Fruit fly (Drosophila melanogaster): ENCODE data around the gene MAGE.

The MAGE gene

dm6 chr3R:7162356-7163289 is 7.6 kb upstream of the MAGE start, which contains the start of gene sas:
Gene sas (plus strand): TSS chr3R:7162808.
- no peak for TF ChIP-seq insv (optimal IDR thresholded peaks at IDR 0.05)
- no peak for TF ChIP-seq h (optimal IDR thresholded peaks at IDR 0.05)
- TF ChIP-seq ttk (optimal IDR thresholded peaks at IDR 0.05): no peak
- TF ChIP-seq psq (optimal IDR thresholded peaks at IDR 0.05): no peak
- no peak for TF ChIP-seq Sin3A (optimal IDR thresholded peaks at IDR 0.05)
- TF ChIP-seq Myc (optimal IDR thresholded peaks at IDR 0.05): no peak

dm6 chr3R:7159615-7160014 is 4.6 kb upstream of the MAGE start:
- no peak for TF ChIP-seq ttk (optimal IDR thresholded peaks at IDR 0.05)
- TF ChIP-seq insv (optimal IDR thresholded peaks at IDR 0.05): no peak
- no peak for TF ChIP-seq psq (optimal IDR thresholded peaks at IDR 0.05)
- no peak for TF ChIP-seq h (optimal IDR thresholded peaks at IDR 0.05)
- TF ChIP-seq Myc (optimal IDR thresholded peaks at IDR 0.05): no peak
- TF ChIP-seq Sin3A (optimal IDR thresholded peaks at IDR 0.05): no peak

- no peak for TF ChIP-seq h (optimal IDR thresholded peaks at IDR 0.05)
- TF ChIP-seq psq (optimal IDR thresholded peaks at IDR 0.05): no peak
- TF ChIP-seq Sin3A (optimal IDR thresholded peaks at IDR 0.05): no peak
- TF ChIP-seq insv (optimal IDR thresholded peaks at IDR 0.05): no peak
- TF ChIP-seq ttk (optimal IDR thresholded peaks at IDR 0.05): no peak
- TF ChIP-seq Myc (optimal IDR thresholded peaks at IDR 0.05): no peak
Measured at dm6 chr3R:7157102-7157501, 2.1 kb upstream of the MAGE start.

dm6 chr3R:7150544-7151406 is 4.2 kb downstream of the MAGE start, which contains the start of the genes gfzf and Sas-4:
Gene gfzf (minus strand): TSS chr3R:7150968.
Gene Sas-4 (plus strand): TSS chr3R:7151367.
- no peak for TF ChIP-seq psq (optimal IDR thresholded peaks at IDR 0.05)

- TF ChIP-seq Sin3A (optimal IDR thresholded peaks at IDR 0.05): no peak
- no peak for TF ChIP-seq Myc (optimal IDR thresholded peaks at IDR 0.05)
- TF ChIP-seq ttk (optimal IDR thresholded peaks at IDR 0.05): no peak
- TF ChIP-seq insv (optimal IDR thresholded peaks at IDR 0.05): no peak
- TF ChIP-seq psq (optimal IDR thresholded peaks at IDR 0.05): no peak
- TF ChIP-seq h (optimal IDR thresholded peaks at IDR 0.05): no peak
Measured at dm6 chr3R:7144245-7144904, 10.6 kb downstream of the MAGE start, which contains the start of the genes CG14610 and CG2656. Gene CG14610 (minus strand): TSS chr3R:7144295. Gene CG2656 (plus strand): TSS chr3R:7144724.

- no peak for TF ChIP-seq insv (optimal IDR thresholded peaks at IDR 0.05)
Measured at dm6 chr3R:7142580-7142979, 12.4 kb downstream of the MAGE start.

- TF ChIP-seq psq (optimal IDR thresholded peaks at IDR 0.05) (no peak), h (optimal IDR thresholded peaks at IDR 0.05) (no peak), ttk (optimal IDR thresholded peaks at IDR 0.05) (no peak), Myc (optimal IDR thresholded peaks at IDR 0.05) (no peak), insv (optimal IDR thresholded peaks at IDR 0.05) (no peak), Sin3A (optimal IDR thresholded peaks at IDR 0.05) (no peak)
Measured at dm6 chr3R:7139188-7140038, 15.6 kb downstream of the MAGE start.

- TF ChIP-seq psq (optimal IDR thresholded peaks at IDR 0.05): no peak
- TF ChIP-seq Myc (optimal IDR thresholded peaks at IDR 0.05): no peak
- TF ChIP-seq Sin3A (optimal IDR thresholded peaks at IDR 0.05): no peak
- TF ChIP-seq ttk (optimal IDR thresholded peaks at IDR 0.05): no peak
- TF ChIP-seq h (optimal IDR thresholded peaks at IDR 0.05): no peak
- no peak for TF ChIP-seq insv (optimal IDR thresholded peaks at IDR 0.05)
Measured at dm6 chr3R:7138058-7138457, 16.9 kb downstream of the MAGE start.

- TF ChIP-seq ttk (optimal IDR thresholded peaks at IDR 0.05) (no peak), Sin3A (optimal IDR thresholded peaks at IDR 0.05) (no peak), insv (optimal IDR thresholded peaks at IDR 0.05) (no peak), psq (optimal IDR thresholded peaks at IDR 0.05) (no peak), Myc (optimal IDR thresholded peaks at IDR 0.05) (no peak), h (optimal IDR thresholded peaks at IDR 0.05) (no peak)
Measured at dm6 chr3R:7137207-7137606, 17.8 kb downstream of the MAGE start.

- TF ChIP-seq h (optimal IDR thresholded peaks at IDR 0.05): no peak
- no peak for TF ChIP-seq ttk (optimal IDR thresholded peaks at IDR 0.05)
- TF ChIP-seq Sin3A (optimal IDR thresholded peaks at IDR 0.05): no peak
- no peak for TF ChIP-seq Myc (optimal IDR thresholded peaks at IDR 0.05)
- no peak for TF ChIP-seq psq (optimal IDR thresholded peaks at IDR 0.05)
- no peak for TF ChIP-seq insv (optimal IDR thresholded peaks at IDR 0.05)
Measured at dm6 chr3R:7135881-7136280, 19.1 kb downstream of the MAGE start, which contains the start of gene Fer1. Gene Fer1 (plus strand): TSS chr3R:7136206.

Measured in Kc167 (cell line).